Worm (Caenorhabditis elegans) whole organism, L3 larva: ENCODE measurements around the gene dct-15.

ENCODE experiments used
- nhr-76 ChIP-seq: fragments of 150-350 bp; sonication (generic microtip); optimal IDR thresholded peaks from 5 replicates; lab custom pipeline; 2014; ENCODE audit warnings: missing biosample characterization, missing genetic modification characterization
- tbx-2 ChIP-seq: sonication (generic microtip); optimal IDR thresholded peaks from 2 replicates; lab custom pipeline; 2016; ENCODE audit warnings: mild to moderate bottlenecking, missing genetic modification characterization, missing compliant biosample characterization

DNA sequence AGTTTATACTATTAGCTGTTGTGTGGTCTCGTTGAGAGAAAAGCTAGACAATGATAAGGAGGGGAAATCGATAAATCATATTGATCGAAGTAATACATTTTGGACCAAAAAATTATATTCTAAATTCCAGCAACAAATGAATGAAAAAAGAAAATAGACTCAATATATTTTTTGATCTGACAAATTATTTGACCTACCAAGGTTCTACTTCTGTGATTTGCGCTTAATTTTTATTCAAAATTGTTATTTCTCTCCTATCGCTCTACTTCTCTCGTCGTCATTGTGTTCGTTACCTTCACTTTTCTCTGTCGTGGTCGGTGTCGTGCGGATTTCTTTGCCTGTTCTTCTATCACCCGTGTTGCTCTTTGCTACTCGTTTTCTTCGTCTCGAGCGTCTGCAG is 48.4 kb upstream of the dct-15 start:
- no peak for TF ChIP-seq nhr-76 (tag; lab: Kevin White, UChicago)
- TF ChIP-seq tbx-2, result no peak
